Worm (Caenorhabditis elegans) whole organism, L2 larva: ENCODE measurements around the gene F17C8.6.

Experiments used
- C34F6.9 ChIP-seq: fragments of 150-350 bp; optimal IDR thresholded peaks from 2 replicates; lab custom pipeline; 2014; ENCODE audit warnings: missing biosample characterization, missing genetic modification characterization
- F13H6.1 ChIP-seq: sonication (generic microtip); optimal IDR thresholded peaks from 2 replicates; lab custom pipeline; 2016; ENCODE audit warnings: missing genetic modification characterization, missing compliant biosample characterization
- R02D3.7 ChIP-seq: fragments of 150-350 bp; optimal IDR thresholded peaks from 2 replicates; lab custom pipeline; 2014; ENCODE audit warnings: missing biosample characterization, missing genetic modification characterization
- Y55F3AM.14 ChIP-seq: fragments of 200-800 bp; sonication (Bioruptor generic); optimal IDR thresholded peaks from 2 replicates; lab custom pipeline; 2018; ENCODE audit warnings: mild to moderate bottlenecking, missing genetic modification characterization, missing compliant biosample characterization
- ZK546.5 ChIP-seq: sonication (generic microtip); optimal IDR thresholded peaks from 2 replicates; lab custom pipeline; 2017; ENCODE audit warnings: missing biosample characterization, missing genetic modification characterization
- alr-1 ChIP-seq: fragments of 150-350 bp; optimal IDR thresholded peaks from 2 replicates; lab custom pipeline; 2014; ENCODE audit warnings: missing biosample characterization, missing genetic modification characterization
- aly-2 ChIP-seq: fragments of 150-350 bp; optimal IDR thresholded peaks from 2 replicates; lab custom pipeline; 2014; ENCODE audit warnings: missing biosample characterization, missing genetic modification characterization
- ama-1 ChIP-seq: fragments of 150-350 bp; optimal IDR thresholded peaks from 2 replicates; lab custom pipeline; 2018; ENCODE audit warnings: inconsistent platforms
- blmp-1 ChIP-seq: sonication (generic microtip); optimal IDR thresholded peaks from 2 replicates; lab custom pipeline; 2017; ENCODE audit warnings: missing genetic modification characterization, mild to moderate bottlenecking, missing compliant biosample characterization, antibody characterized with exemption, moderate library complexity; ENCODE audit not compliant: insufficient read depth
- ceh-16 ChIP-seq: fragments of 150-350 bp; optimal IDR thresholded peaks from 2 replicates; lab custom pipeline; 2014; ENCODE audit warnings: missing biosample characterization, missing genetic modification characterization
- ceh-82 ChIP-seq: fragments of 150-350 bp; optimal IDR thresholded peaks from 2 replicates; lab custom pipeline; 2014; ENCODE audit warnings: missing biosample characterization, missing genetic modification characterization
- crh-2 ChIP-seq: sonication (generic microtip); optimal IDR thresholded peaks from 2 replicates; lab custom pipeline; 2017; ENCODE audit warnings: missing biosample characterization, missing genetic modification characterization
- dmd-4 ChIP-seq: sonication (generic microtip); optimal IDR thresholded peaks from 2 replicates; lab custom pipeline; 2017; ENCODE audit warnings: missing biosample characterization, missing genetic modification characterization
- egl-27 ChIP-seq: sonication (generic microtip); optimal IDR thresholded peaks from 3 replicates; lab custom pipeline; 2017; ENCODE audit warnings: missing biosample characterization, missing genetic modification reagents, missing genetic modification characterization
- elt-1 ChIP-seq: fragments of 150-350 bp; optimal IDR thresholded peaks from 2 replicates; lab custom pipeline; 2014; ENCODE audit warnings: missing biosample characterization, missing genetic modification characterization
- elt-3 ChIP-seq: sonication (generic microtip); optimal IDR thresholded peaks from 2 replicates; lab custom pipeline; 2017; ENCODE audit warnings: missing biosample characterization, missing genetic modification characterization
- fos-1 ChIP-seq: fragments of 150-350 bp; optimal IDR thresholded peaks from 2 replicates; lab custom pipeline; 2014; ENCODE audit warnings: missing biosample characterization, missing genetic modification characterization
- gmeb-1 ChIP-seq: fragments of 150-350 bp; optimal IDR thresholded peaks from 2 replicates; lab custom pipeline; 2014; ENCODE audit warnings: missing biosample characterization, missing genetic modification characterization
- lin-11 ChIP-seq: fragments of 150-350 bp; sonication (generic microtip); optimal IDR thresholded peaks from 2 replicates; lab custom pipeline; 2014; ENCODE audit warnings: missing biosample characterization, missing genetic modification characterization, inconsistent platforms, mixed read lengths
- lin-13 ChIP-seq: fragments of 150-350 bp; optimal IDR thresholded peaks from 2 replicates; lab custom pipeline; 2014; ENCODE audit warnings: missing biosample characterization, missing genetic modification reagents, missing genetic modification characterization
- lin-39 ChIP-seq: fragments of 150-350 bp; optimal IDR thresholded peaks from 2 replicates; lab custom pipeline; 2014; ENCODE audit warnings: missing biosample characterization, missing genetic modification reagents, missing genetic modification characterization
- lsy-2 ChIP-seq, 2 experiments: fragments of 150-350 bp in 1 of 2; sonication (generic microtip) in 1 of 2; optimal IDR thresholded peaks; 2 replicates each; lab custom pipeline; 2014 to 2017; ENCODE audit warnings: missing biosample characterization in 2 of 2, missing genetic modification characterization in 2 of 2
- mab-5 ChIP-seq: fragments of 150-350 bp; optimal IDR thresholded peaks from 2 replicates; lab custom pipeline; 2014; ENCODE audit warnings: missing biosample characterization, missing genetic modification characterization
- mbf-1 ChIP-seq: sonication (generic microtip); optimal IDR thresholded peaks from 2 replicates; lab custom pipeline; 2017; ENCODE audit warnings: missing biosample characterization, missing genetic modification characterization
- mdl-1 ChIP-seq, 2 experiments: fragments of 150-350 bp in 1 of 2; sonication (generic microtip) in 1 of 2; optimal IDR thresholded peaks; 2 replicates each; lab custom pipeline; 2017; ENCODE audit warnings: missing biosample characterization in 2 of 2, missing genetic modification characterization in 2 of 2
- nhr-10 ChIP-seq: sonication (generic microtip); optimal IDR thresholded peaks from 2 replicates; lab custom pipeline; 2017; ENCODE audit warnings: missing biosample characterization, missing genetic modification characterization
- nhr-11 ChIP-seq: fragments of 150-350 bp; optimal IDR thresholded peaks from 2 replicates; lab custom pipeline; 2014; ENCODE audit warnings: missing biosample characterization, missing genetic modification characterization
- nhr-12 ChIP-seq: fragments of 150-350 bp; optimal IDR thresholded peaks from 2 replicates; lab custom pipeline; 2014; ENCODE audit warnings: missing biosample characterization, missing genetic modification characterization
- nhr-129 ChIP-seq: fragments of 150-350 bp; optimal IDR thresholded peaks from 2 replicates; lab custom pipeline; 2014; ENCODE audit warnings: missing biosample characterization, missing genetic modification characterization
- nhr-21 ChIP-seq: fragments of 150-350 bp; optimal IDR thresholded peaks from 2 replicates; lab custom pipeline; 2014; ENCODE audit warnings: missing biosample characterization, missing genetic modification characterization
- nhr-23 ChIP-seq: fragments of 150-350 bp; optimal IDR thresholded peaks from 2 replicates; lab custom pipeline; 2014; ENCODE audit warnings: missing biosample characterization, missing genetic modification reagents, missing genetic modification characterization
- nhr-25 ChIP-seq: fragments of 150-350 bp; sonication (generic microtip); optimal IDR thresholded peaks from 3 replicates; lab custom pipeline; 2014; ENCODE audit warnings: missing biosample characterization, missing genetic modification characterization
- nhr-6 ChIP-seq: fragments of 150-350 bp; optimal IDR thresholded peaks from 2 replicates; lab custom pipeline; 2014; ENCODE audit warnings: missing biosample characterization, missing genetic modification characterization
- nhr-77 ChIP-seq: fragments of 150-350 bp; optimal IDR thresholded peaks from 2 replicates; lab custom pipeline; 2014; ENCODE audit warnings: missing biosample characterization, missing genetic modification characterization
- peb-1 ChIP-seq: fragments of 150-350 bp; optimal IDR thresholded peaks from 2 replicates; lab custom pipeline; 2014; ENCODE audit warnings: missing biosample characterization, missing genetic modification characterization
- sem-4 ChIP-seq: fragments of 150-350 bp; optimal IDR thresholded peaks from 2 replicates; lab custom pipeline; 2014; ENCODE audit warnings: missing biosample characterization, missing genetic modification reagents, missing genetic modification characterization
- skn-1 ChIP-seq: sonication (generic microtip); optimal IDR thresholded peaks from 2 replicates; lab custom pipeline; 2017; ENCODE audit warnings: missing biosample characterization, missing genetic modification characterization
- sma-3 ChIP-seq: sonication (generic microtip); optimal IDR thresholded peaks from 2 replicates; lab custom pipeline; 2016; ENCODE audit warnings: missing genetic modification reagents, missing genetic modification characterization, missing compliant biosample characterization
- sma-9 ChIP-seq, 2 experiments: fragments of 150-350 bp in 1 of 2; sonication (generic microtip) in 1 of 2; optimal IDR thresholded peaks; 2 replicates each; lab custom pipeline; 2014 to 2016; ENCODE audit warnings: missing genetic modification characterization in 2 of 2, mild to moderate bottlenecking in 1 of 2, missing biosample characterization in 1 of 2, missing compliant biosample characterization in 1 of 2, missing genetic modification reagents in 1 of 2, moderate library complexity in 1 of 2
- snpc-4 ChIP-seq: fragments of 150-350 bp; optimal IDR thresholded peaks from 2 replicates; lab custom pipeline; 2014; ENCODE audit warnings: missing biosample characterization, missing genetic modification characterization
- unc-39 ChIP-seq: fragments of 150-350 bp; optimal IDR thresholded peaks from 2 replicates; lab custom pipeline; 2014; ENCODE audit warnings: missing biosample characterization, missing genetic modification characterization
- unc-55 ChIP-seq: fragments of 150-350 bp; sonication (generic microtip); optimal IDR thresholded peaks from 3 replicates; lab custom pipeline; 2014; ENCODE audit warnings: missing biosample characterization, missing genetic modification reagents, missing genetic modification characterization
- zag-1 ChIP-seq: fragments of 150-350 bp; optimal IDR thresholded peaks from 2 replicates; lab custom pipeline; 2014; ENCODE audit warnings: missing biosample characterization, missing genetic modification characterization
- ztf-11 ChIP-seq: sonication (generic microtip); optimal IDR thresholded peaks from 2 replicates; lab custom pipeline; 2017; ENCODE audit warnings: missing biosample characterization, missing genetic modification characterization
- ztf-4 ChIP-seq: fragments of 150-350 bp; optimal IDR thresholded peaks from 2 replicates; lab custom pipeline; 2014; ENCODE audit warnings: missing biosample characterization, missing genetic modification characterization

The F17C8.6 gene

DNA sequence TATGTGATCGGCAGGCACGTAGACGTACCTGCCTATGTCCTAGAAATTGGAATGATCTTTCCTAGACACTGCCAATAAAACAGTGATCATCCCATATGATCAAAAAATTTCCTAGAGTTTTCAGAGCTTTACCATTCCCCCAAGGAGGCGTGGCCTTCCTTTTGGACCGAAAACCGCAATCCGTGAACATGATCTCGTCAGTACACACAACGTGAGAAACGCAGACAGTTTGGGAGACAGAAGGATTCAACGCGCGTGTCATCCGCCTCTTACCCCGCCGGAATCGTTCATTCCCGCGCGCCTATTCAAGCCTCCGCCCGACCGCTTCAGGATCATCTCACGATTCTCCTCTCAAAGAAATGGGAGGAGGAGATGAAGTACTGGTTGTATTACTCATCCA, 19.6 kb upstream of the F17C8.6 start, which contains the start of gene B0393.5:
Gene B0393.5 (plus strand): TSS at position 301 of the 400 bp plus-strand sequence.
- TF ChIP-seq R02D3.7 (tag; lab: Kevin White, UChicago) (no peak), lin-13 (GFP tag; lab: Kevin White, UChicago) (no peak), unc-39 (tag; lab: Kevin White, UChicago) (no peak)

ce11 chrIII:4763509-4763908, 17.7 kb upstream of the F17C8.6 start, which contains the start of gene B0393.4:
B0393.4 (minus strand) TSS chrIII:4763609.
- no peak for TF ChIP-seq snpc-4
- TF ChIP-seq sem-4 (tag; lab: Kevin White, UChicago), result no peak
- no peak for TF ChIP-seq Y55F3AM.14 (GFP tag; lab: Kevin White, UChicago)
- TF ChIP-seq skn-1 (tag; lab: Kevin White, UChicago), result no peak
- no peak for TF ChIP-seq crh-2 (tag; lab: Kevin White, UChicago)
- TF ChIP-seq nhr-6, result no peak
- no peak for TF ChIP-seq mdl-1 (tag; optimal IDR thresholded peaks at IDR 0.05; lab: Kevin White, UChicago)
- TF ChIP-seq peb-1 (tag; lab: Kevin White, UChicago), result no peak
- TF ChIP-seq ceh-82, result no peak
- no peak for TF ChIP-seq lin-39 (tag; lab: Kevin White, UChicago)
- no peak for TF ChIP-seq sma-3 (GFP tag; lab: Kevin White, UChicago)
- TF ChIP-seq elt-3 (tag; lab: Kevin White, UChicago), result no peak
- no peak for TF ChIP-seq nhr-129
- TF ChIP-seq elt-1 (tag; lab: Kevin White, UChicago), result no peak
- TF ChIP-seq egl-27 (tag; lab: Kevin White, UChicago), result no peak
- TF ChIP-seq sma-9 (GFP tag; optimal IDR thresholded peaks at IDR 0.05; lab: Kevin White, UChicago), result no peak
- TF ChIP-seq sma-9 (tag; optimal IDR thresholded peaks at IDR 0.05; lab: Kevin White, UChicago), result no peak

ce11 chrIII:4762846-4763245, 17.0 kb upstream of the F17C8.6 start:
- TF ChIP-seq nhr-11, result no peak
- no peak for TF ChIP-seq blmp-1 (tag; lab: Kevin White, UChicago)
- no peak for TF ChIP-seq sem-4 (tag; lab: Kevin White, UChicago)
- no peak for TF ChIP-seq nhr-129
- no peak for TF ChIP-seq snpc-4

- peak; percentile 100 for TF ChIP-seq gmeb-1 (tag; lab: Kevin White, UChicago)
- TF ChIP-seq sma-3 (GFP tag; lab: Kevin White, UChicago), result peak; percentile 97
- no peak for TF ChIP-seq dmd-4 (tag; lab: Kevin White, UChicago)
- TF ChIP-seq crh-2 (tag; lab: Kevin White, UChicago), result peak; percentile 95
- no peak for TF ChIP-seq lin-39 (tag; lab: Kevin White, UChicago)
- peak; percentile 95 for TF ChIP-seq nhr-25 (tag; lab: Kevin White, UChicago)
- TF ChIP-seq ztf-11 (tag; lab: Kevin White, UChicago), result peak; percentile 42
- no peak for TF ChIP-seq ama-1 (lab: Kevin White, UChicago)
- TF ChIP-seq elt-1 (tag; lab: Kevin White, UChicago), result no peak
- peak; percentile 76 for TF ChIP-seq ZK546.5 (tag; lab: Kevin White, UChicago)
- peak; percentile 74 for TF ChIP-seq nhr-6
- no peak for TF ChIP-seq skn-1 (tag; lab: Kevin White, UChicago)
- TF ChIP-seq aly-2 (tag; lab: Kevin White, UChicago), result no peak
- TF ChIP-seq ztf-4, result peak; percentile 91
- peak; percentile 96 for TF ChIP-seq lin-13 (GFP tag; lab: Kevin White, UChicago)
- TF ChIP-seq nhr-10 (tag; lab: Kevin White, UChicago), result peak; percentile 76
- TF ChIP-seq alr-1 (tag; lab: Kevin White, UChicago), result no peak
- TF ChIP-seq blmp-1 (tag; lab: Kevin White, UChicago), result peak; percentile 36
- peak; percentile 66 for TF ChIP-seq nhr-77 (tag; lab: Kevin White, UChicago)
- no peak for TF ChIP-seq unc-39 (tag; lab: Kevin White, UChicago)
- TF ChIP-seq egl-27 (tag; lab: Kevin White, UChicago), result peak; percentile 84
- TF ChIP-seq peb-1 (tag; lab: Kevin White, UChicago), result no peak
- peak; percentile 95 for TF ChIP-seq nhr-21
- TF ChIP-seq sem-4 (tag; lab: Kevin White, UChicago), result peak; percentile 81
- peak; percentile 95 to 97 for TF ChIP-seq lsy-2 (tag; optimal IDR thresholded peaks at IDR 0.05; lab: Kevin White, UChicago)
- TF ChIP-seq ceh-16 (tag; lab: Kevin White, UChicago), result peak; percentile 89
- TF ChIP-seq ceh-82, result peak; percentile 88
- no peak for TF ChIP-seq mbf-1 (tag; lab: Kevin White, UChicago)
- peak; percentile 94 for TF ChIP-seq nhr-129
- TF ChIP-seq F13H6.1 (tag; lab: Kevin White, UChicago), result peak; percentile 93
- peak; percentile 98 for TF ChIP-seq C34F6.9 (tag; lab: Kevin White, UChicago)
- no peak for TF ChIP-seq nhr-12 (tag; lab: Kevin White, UChicago)
- peak; percentile 87 for TF ChIP-seq zag-1 (tag; lab: Kevin White, UChicago)
- no peak for TF ChIP-seq nhr-11
- TF ChIP-seq nhr-23 (tag; lab: Kevin White, UChicago), result no peak
- TF ChIP-seq lin-11 (tag; lab: Kevin White, UChicago), result peak; percentile 90
- TF ChIP-seq Y55F3AM.14 (GFP tag; lab: Kevin White, UChicago), result peak; percentile 81
- no peak for TF ChIP-seq elt-3 (tag; lab: Kevin White, UChicago)
- TF ChIP-seq fos-1 (tag; lab: Kevin White, UChicago), result peak; percentile 88
- peak; percentile 83 for TF ChIP-seq snpc-4
- TF ChIP-seq unc-55 (GFP tag; lab: Kevin White, UChicago), result peak; percentile 98
- TF ChIP-seq mab-5 (tag; lab: Kevin White, UChicago), result peak; percentile 91
Measured at ce11 chrIII:4756983-4757382, 11.1 kb upstream of the F17C8.6 start, which contains the start of gene fbxl-2. fbxl-2 (plus strand) TSS chrIII:4757260.
